Worm (Caenorhabditis elegans): ENCODE data around the gene T07H3.8.

DNA sequence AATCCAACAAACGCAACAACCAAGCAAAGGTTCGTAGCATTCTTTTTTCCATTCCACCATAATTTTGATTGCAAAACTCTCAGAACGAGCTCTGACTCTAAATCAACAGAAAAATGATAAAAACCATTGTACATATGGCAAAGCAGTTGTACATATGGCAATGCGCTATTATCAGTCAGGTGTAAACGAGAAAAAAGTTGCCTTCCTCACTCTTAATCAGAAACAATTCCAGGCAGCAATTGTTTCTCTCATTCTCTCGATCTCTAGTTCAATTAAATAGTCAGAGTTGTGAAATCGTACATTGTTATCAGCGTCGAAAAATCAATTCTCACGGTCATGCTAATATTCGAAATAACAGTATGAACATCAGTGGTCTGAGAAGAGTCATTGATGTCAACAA, 35.4 kb downstream of the T07H3.8 start:
- TF ChIP-seq pbrm-1 (GFP tag; IDR thresholded peaks at IDR 0.05) (no peak), unc-62 (GFP tag; optimal IDR thresholded peaks at IDR 0.05) (no peak), F49E8.2 (tag; optimal IDR thresholded peaks at IDR 0.05; ENCODE audit: insufficient read depth) (no peak), Y95B8A.8 (GFP tag; IDR thresholded peaks at IDR 0.05) (no peak), tbp1 (GFP tag; optimal IDR thresholded peaks at IDR 0.05) (no peak), zim-3 (tag; optimal IDR thresholded peaks at IDR 0.05) (no peak), ztf-26 (tag; optimal IDR thresholded peaks at IDR 0.05) (no peak), lin-35 (GFP tag; optimal IDR thresholded peaks at IDR 0.05) (no peak), F33H1.4 (GFP tag; IDR thresholded peaks at IDR 0.05) (no peak), pha-4 (tag; optimal IDR thresholded peaks at IDR 0.05) (no peak)
